Worm (Caenorhabditis elegans) whole organism, L1 larva: ENCODE results near the gene egl-9.
A peak's percentile ranks its signal among the peaks of the same experiment; 100 is the strongest.

Source experiments
- C04F5.9 ChIP-seq: sonication (generic microtip); optimal IDR thresholded peaks from 2 replicates; lab custom pipeline; 2016; ENCODE audit warnings: missing genetic modification characterization, missing compliant biosample characterization
- C16A3.4 ChIP-seq: fragments of 150-350 bp; optimal IDR thresholded peaks from 2 replicates; lab custom pipeline; 2014; ENCODE audit warnings: missing biosample characterization, missing genetic modification characterization
- C34B4.2 ChIP-seq: sonication (generic microtip); optimal IDR thresholded peaks from 2 replicates; lab custom pipeline; 2017; ENCODE audit warnings: mild to moderate bottlenecking, missing genetic modification characterization, missing compliant biosample characterization
- F16B12.6 ChIP-seq: fragments of 150-350 bp; optimal IDR thresholded peaks from 2 replicates; lab custom pipeline; 2014; ENCODE audit warnings: missing biosample characterization, missing genetic modification characterization
- Y116A8C.19 ChIP-seq: sonication (generic microtip); optimal IDR thresholded peaks from 2 replicates; lab custom pipeline; 2016; ENCODE audit warnings: missing compliant biosample characterization, missing genetic modification characterization, borderline replicate concordance
- alr-1 ChIP-seq: fragments of 200-800 bp; sonication (Bioruptor generic); optimal IDR thresholded peaks from 2 replicates; lab custom pipeline; 2018; ENCODE audit warnings: borderline replicate concordance, mild to moderate bottlenecking, missing genetic modification characterization, missing compliant biosample characterization
- blmp-1 ChIP-seq: fragments of 150-350 bp; optimal IDR thresholded peaks from 2 replicates; lab custom pipeline; 2014; ENCODE audit warnings: missing biosample characterization, missing genetic modification characterization
- ces-1 ChIP-seq: fragments of 150-350 bp; optimal IDR thresholded peaks from 2 replicates; lab custom pipeline; 2014; ENCODE audit warnings: missing biosample characterization, missing genetic modification reagents, missing genetic modification characterization
- dsc-1 ChIP-seq: sonication (generic microtip); optimal IDR thresholded peaks from 2 replicates; lab custom pipeline; 2016; ENCODE audit warnings: mild to moderate bottlenecking, missing genetic modification characterization, missing compliant biosample characterization
- efl-1 ChIP-seq, 4 experiments: fragments of 150-350 bp; optimal IDR thresholded peaks in 3 of 4; peaks in 1 of 4; 1 replicate in 1 of 4; 2 replicates in 3 of 4; lab custom pipeline; 2014; ENCODE audit warnings: missing biosample characterization in 2 of 4, missing genetic modification characterization in 2 of 4, missing genetic modification reagents in 2 of 4
- egl-27 ChIP-seq, 2 experiments: fragments of 150-350 bp in 1 of 2; sonication (generic microtip); optimal IDR thresholded peaks; 3 replicates each; lab custom pipeline; 2017 to 2018; ENCODE audit warnings: missing biosample characterization in 2 of 2, missing genetic modification characterization in 2 of 2, missing genetic modification reagents in 2 of 2
- elt-2 ChIP-seq: sonication (generic microtip); optimal IDR thresholded peaks from 2 replicates; lab custom pipeline; 2016; ENCODE audit warnings: missing genetic modification characterization, mild to moderate bottlenecking, inconsistent platforms, missing compliant biosample characterization, missing genetic modification reagents
- elt-3 ChIP-seq, 6 experiments: fragments of 150-350 bp in 1 of 6; sonication (generic microtip); optimal IDR thresholded peaks; 2 replicates each; lab custom pipeline; 2017 to 2018; ENCODE audit warnings: missing biosample characterization in 6 of 6, missing genetic modification characterization in 6 of 6, inconsistent platforms in 1 of 6
- fkh-10 ChIP-seq: sonication (generic microtip); optimal IDR thresholded peaks from 2 replicates; lab custom pipeline; 2017; ENCODE audit warnings: missing biosample characterization, missing genetic modification reagents, missing genetic modification characterization
- fkh-4 ChIP-seq: sonication (generic microtip); optimal IDR thresholded peaks from 2 replicates; lab custom pipeline; 2016; ENCODE audit warnings: missing compliant biosample characterization, missing genetic modification characterization, borderline replicate concordance
- fos-1 ChIP-seq: fragments of 150-350 bp; optimal IDR thresholded peaks from 2 replicates; lab custom pipeline; 2014; ENCODE audit warnings: missing biosample characterization, missing genetic modification characterization
- hlh-4 ChIP-seq: sonication (generic microtip); optimal IDR thresholded peaks from 2 replicates; lab custom pipeline; 2016; ENCODE audit warnings: mild to moderate bottlenecking, missing genetic modification characterization, missing compliant biosample characterization
- jun-1 ChIP-seq: fragments of 150-350 bp; optimal IDR thresholded peaks from 2 replicates; lab custom pipeline; 2014; ENCODE audit warnings: missing biosample characterization, missing genetic modification reagents, missing genetic modification characterization
- lin-14 ChIP-seq: fragments of 200-800 bp; sonication (Bioruptor generic); optimal IDR thresholded peaks from 2 replicates; lab custom pipeline; 2018; ENCODE audit warnings: mild to moderate bottlenecking, missing genetic modification characterization, moderate library complexity, missing compliant biosample characterization
- lin-15B ChIP-seq: fragments of 150-350 bp; sonication (generic microtip); optimal IDR thresholded peaks from 3 replicates; lab custom pipeline; 2014; ENCODE audit warnings: missing biosample characterization, missing genetic modification characterization
- lin-35 ChIP-seq, 2 experiments: fragments of 150-350 bp; optimal IDR thresholded peaks; 2 replicates each; lab custom pipeline; 2014; ENCODE audit warnings: missing biosample characterization in 2 of 2, missing genetic modification characterization in 2 of 2, missing genetic modification reagents in 2 of 2
- lir-3 ChIP-seq: sonication (generic microtip); optimal IDR thresholded peaks from 2 replicates; lab custom pipeline; 2016; ENCODE audit warnings: mild to moderate bottlenecking, missing genetic modification characterization, moderate library complexity, missing compliant biosample characterization; ENCODE audit not compliant: poor library complexity
- lsy-2 ChIP-seq, 2 experiments: fragments of 150-350 bp; optimal IDR thresholded peaks; 2 replicates each; lab custom pipeline; 2014; ENCODE audit warnings: missing biosample characterization in 2 of 2, missing genetic modification characterization in 2 of 2
- nhr-47 ChIP-seq: sonication (generic microtip); optimal IDR thresholded peaks from 2 replicates; lab custom pipeline; 2016; ENCODE audit warnings: mild to moderate bottlenecking, missing genetic modification characterization, moderate library complexity, missing compliant biosample characterization
- nhr-71 ChIP-seq: sonication (generic microtip); optimal IDR thresholded peaks from 2 replicates; lab custom pipeline; 2016; ENCODE audit warnings: mild to moderate bottlenecking, missing genetic modification characterization, moderate library complexity, missing compliant biosample characterization
- nhr-76 ChIP-seq: sonication (generic microtip); optimal IDR thresholded peaks from 2 replicates; lab custom pipeline; 2017; ENCODE audit warnings: missing biosample characterization, missing genetic modification characterization
- nhr-77 ChIP-seq: fragments of 150-350 bp; optimal IDR thresholded peaks from 2 replicates; lab custom pipeline; 2014; ENCODE audit warnings: missing biosample characterization, missing genetic modification characterization
- nhr-90 ChIP-seq: sonication (generic microtip); optimal IDR thresholded peaks from 2 replicates; lab custom pipeline; 2016; ENCODE audit warnings: mild to moderate bottlenecking, missing genetic modification characterization, missing compliant biosample characterization; ENCODE audit not compliant: poor library complexity
- pag-3 ChIP-seq: sonication (generic microtip); optimal IDR thresholded peaks from 2 replicates; lab custom pipeline; 2017; ENCODE audit warnings: missing genetic modification characterization, mild to moderate bottlenecking, missing compliant biosample characterization, antibody characterized with exemption, borderline replicate concordance; ENCODE audit not compliant: insufficient read depth
- pqm-1 ChIP-seq: sonication (generic microtip); optimal IDR thresholded peaks from 3 replicates; lab custom pipeline; 2017; ENCODE audit warnings: missing biosample characterization, missing genetic modification characterization
- rnt-1 ChIP-seq: sonication (generic microtip); optimal IDR thresholded peaks from 2 replicates; lab custom pipeline; 2016; ENCODE audit warnings: mild to moderate bottlenecking, missing genetic modification characterization, moderate library complexity, missing compliant biosample characterization
- skn-1 ChIP-seq: fragments of 150-350 bp; optimal IDR thresholded peaks from 2 replicates; lab custom pipeline; 2014; ENCODE audit warnings: missing biosample characterization, missing genetic modification characterization
- snpc-4 ChIP-seq: fragments of 150-350 bp; optimal IDR thresholded peaks from 2 replicates; lab custom pipeline; 2014; ENCODE audit warnings: missing biosample characterization, missing genetic modification characterization
- snu-23 ChIP-seq: sonication (generic microtip); optimal IDR thresholded peaks from 2 replicates; lab custom pipeline; 2016; ENCODE audit warnings: missing genetic modification characterization, missing compliant biosample characterization
- sox-4 ChIP-seq: sonication (generic microtip); optimal IDR thresholded peaks from 2 replicates; lab custom pipeline; 2016; ENCODE audit warnings: missing genetic modification characterization, missing compliant biosample characterization
- swsn-7 ChIP-seq: sonication (generic microtip); optimal IDR thresholded peaks from 2 replicates; lab custom pipeline; 2016; ENCODE audit warnings: missing genetic modification characterization, missing compliant biosample characterization
- tbx-2 ChIP-seq: sonication (generic microtip); optimal IDR thresholded peaks from 2 replicates; lab custom pipeline; 2016; ENCODE audit warnings: missing genetic modification characterization, missing compliant biosample characterization
- tlp-1 ChIP-seq: fragments of 150-350 bp; optimal IDR thresholded peaks from 2 replicates; lab custom pipeline; 2014; ENCODE audit warnings: missing biosample characterization, missing genetic modification characterization
- unc-30 ChIP-seq: sonication (generic microtip); optimal IDR thresholded peaks from 2 replicates; lab custom pipeline; 2017; ENCODE audit warnings: missing biosample characterization, missing genetic modification characterization
- unc-98 ChIP-seq: fragments of 200-800 bp; sonication (Bioruptor generic); IDR thresholded peaks from 2 replicates; pipeline ENCODE4 v1.3.6; 2022; ENCODE audit warnings: missing genetic modification characterization, missing compliant biosample characterization
- ztf-11 ChIP-seq, 2 experiments: sonication (generic microtip); optimal IDR thresholded peaks; 2 replicates each; lab custom pipeline; 2016 to 2017; ENCODE audit warnings: missing genetic modification characterization in 2 of 2, missing biosample characterization in 1 of 2, missing compliant biosample characterization in 1 of 2

Gene egl-9

ce11 chrV:10428608-10429007, 39.7 kb upstream of the egl-9 start, which contains the start of gene tag-314:
tag-314 (minus strand) TSS chrV:10428708.
- TF ChIP-seq snpc-4 (no peak), nhr-47 (tag; lab: Kevin White, UChicago) (no peak), tbx-2 (no peak), fkh-4 (no peak), C16A3.4 (no peak), efl-1 (optimal IDR thresholded peaks at IDR 0.05; lab: Kevin White, UChicago) (no peak), efl-1 (GFP tag; optimal IDR thresholded peaks at IDR 0.05 in 1 of 2; lab: Kevin White, UChicago) (no peak), ces-1 (no peak), swsn-7 (no peak), snu-23 (GFP tag; lab: Kevin White, UChicago) (no peak), Y116A8C.19 (tag; lab: Kevin White, UChicago) (no peak), lin-14 (GFP tag; lab: Kevin White, UChicago) (no peak), pag-3 (no peak), unc-98 (GFP tag; lab: Robert Waterston, UW) (no peak), blmp-1 (tag; lab: Kevin White, UChicago) (no peak), sox-4 (tag; lab: Kevin White, UChicago) (no peak)

ce11 chrV:10432607-10433006, 35.7 kb upstream of the egl-9 start:
- peak; percentile 20 for TF ChIP-seq lin-14 (GFP tag; lab: Kevin White, UChicago)
- peak in 1 of 2 experiments; percentile 7 for TF ChIP-seq lin-35 (GFP tag; optimal IDR thresholded peaks at IDR 0.05; lab: Kevin White, UChicago)
- peak; percentile 92 for TF ChIP-seq elt-2 (tag; lab: Kevin White, UChicago)
- TF ChIP-seq tlp-1 (tag; lab: Kevin White, UChicago): no peak
- TF ChIP-seq jun-1: no peak
- TF ChIP-seq F16B12.6 (tag; lab: Kevin White, UChicago): no peak
- peak in 1 of 2 experiments; percentile 4 for TF ChIP-seq lsy-2 (tag; optimal IDR thresholded peaks at IDR 0.05; lab: Kevin White, UChicago)
- peak; percentile 28 for TF ChIP-seq pqm-1 (tag; lab: Kevin White, UChicago)
- TF ChIP-seq lir-3 (tag; lab: Kevin White, UChicago): no peak

ce11 chrV:10433721-10434120, 34.6 kb upstream of the egl-9 start, which contains the start of gene Y32F6A.4:
Y32F6A.4 (minus strand) TSS chrV:10434067.
- peak; percentile 51 for TF ChIP-seq elt-2 (tag; lab: Kevin White, UChicago)
- no peak for TF ChIP-seq nhr-77 (tag; lab: Kevin White, UChicago)
- no peak for TF ChIP-seq skn-1 (tag; lab: Kevin White, UChicago)
- no peak for TF ChIP-seq lin-35 (GFP tag; optimal IDR thresholded peaks at IDR 0.05; lab: Kevin White, UChicago)

ce11 chrV:10435198-10435597, 33.1 kb upstream of the egl-9 start:
- TF ChIP-seq unc-30 (no peak), lin-15B (tag; lab: Kevin White, UChicago) (no peak), C04F5.9 (tag; lab: Kevin White, UChicago) (no peak), nhr-90 (tag; lab: Kevin White, UChicago) (no peak), egl-27 (tag; optimal IDR thresholded peaks at IDR 0.05; lab: Kevin White, UChicago) (no peak), dsc-1 (tag; lab: Kevin White, UChicago) (no peak), rnt-1 (tag; lab: Kevin White, UChicago) (no peak), fkh-10 (GFP tag; lab: Kevin White, UChicago) (no peak), nhr-71 (tag; lab: Kevin White, UChicago) (no peak), hlh-4 (tag; lab: Kevin White, UChicago) (no peak), ztf-11 (tag; optimal IDR thresholded peaks at IDR 0.05; lab: Kevin White, UChicago) (no peak), elt-3 (tag; optimal IDR thresholded peaks at IDR 0.05; lab: Kevin White, UChicago) (no peak), fos-1 (no peak), F16B12.6 (tag; lab: Kevin White, UChicago) (no peak), nhr-76 (no peak), C34B4.2 (tag; lab: Kevin White, UChicago) (no peak), skn-1 (tag; lab: Kevin White, UChicago) (no peak), alr-1 (no peak)
